Worm (Caenorhabditis elegans) whole organism, early embryonic: Measurements from ENCODE around the gene math-21.
"Not testable (repeated sequence)": the region's sequence is repeated elsewhere in the genome, so short reads cannot be mapped to it uniquely, and the experiment has no call there.

Experiments
- B0310.2 ChIP-seq: sonication (generic microtip); optimal IDR thresholded peaks from 2 replicates; lab custom pipeline; 2016; ENCODE audit warnings: mild to moderate bottlenecking, missing genetic modification characterization, missing compliant biosample characterization
- F13C5.2 ChIP-seq: sonication (generic microtip); optimal IDR thresholded peaks from 2 replicates; lab custom pipeline; 2017; ENCODE audit warnings: mild to moderate bottlenecking, missing genetic modification characterization, inconsistent platforms, missing compliant biosample characterization
- aly-1 ChIP-seq: sonication (generic microtip); optimal IDR thresholded peaks from 2 replicates; lab custom pipeline; 2016; ENCODE audit warnings: missing genetic modification characterization, missing compliant biosample characterization
- ama-1 ChIP-seq: fragments of 150-350 bp; optimal IDR thresholded peaks from 2 replicates; lab custom pipeline; 2014
- ceh-13 ChIP-seq: fragments of 200-800 bp; sonication (Bioruptor generic); optimal IDR thresholded peaks from 2 replicates; lab custom pipeline; 2018; ENCODE audit warnings: mild to moderate bottlenecking, missing genetic modification characterization, missing compliant biosample characterization
- ceh-36 ChIP-seq: sonication (generic microtip); optimal IDR thresholded peaks from 2 replicates; lab custom pipeline; 2016; ENCODE audit warnings: missing genetic modification characterization, inconsistent platforms, missing compliant biosample characterization
- ets-7 ChIP-seq: sonication (generic microtip); optimal IDR thresholded peaks from 2 replicates; lab custom pipeline; 2016; ENCODE audit warnings: missing genotype, missing genetic modification characterization, missing compliant biosample characterization
- flt-1 ChIP-seq: fragments of 200-800 bp; sonication (Bioruptor generic); IDR thresholded peaks from 2 replicates; pipeline ENCODE4 v1.3.6; 2022; ENCODE audit warnings: missing genetic modification characterization, missing compliant biosample characterization
- hmbx-1 ChIP-seq: sonication (generic microtip); optimal IDR thresholded peaks from 2 replicates; lab custom pipeline; 2016; ENCODE audit warnings: mild to moderate bottlenecking, missing genetic modification characterization, missing compliant biosample characterization
- hmg-4 ChIP-seq: fragments of 200-800 bp; sonication (Bioruptor generic); optimal IDR thresholded peaks from 2 replicates; lab custom pipeline; 2018; ENCODE audit warnings: mild to moderate bottlenecking, missing genetic modification characterization, missing compliant biosample characterization
- hnd-1 ChIP-seq: sonication (generic microtip); optimal IDR thresholded peaks from 2 replicates; lab custom pipeline; 2016; ENCODE audit warnings: missing genetic modification characterization, missing compliant biosample characterization
- pes-1 ChIP-seq: fragments of 200-800 bp; sonication (Bioruptor generic); IDR thresholded peaks from 2 replicates; pipeline ENCODE4 v1.3.6; 2022; ENCODE audit warnings: missing genetic modification reagents, missing genetic modification characterization, missing compliant biosample characterization
- scrt-1 ChIP-seq: fragments of 200-800 bp; sonication (Bioruptor generic); IDR thresholded peaks from 2 replicates; pipeline ENCODE4 v1.3.6; 2022; ENCODE audit warnings: missing genetic modification characterization, missing compliant biosample characterization
- sea-1 ChIP-seq: fragments of 200-800 bp; sonication (Bioruptor generic); conservative IDR thresholded peaks from 2 replicates; pipeline ENCODE4 v1.3.6; 2022; ENCODE audit warnings: missing genetic modification characterization, missing compliant biosample characterization
- tbx-11 ChIP-seq: fragments of 200-800 bp; sonication (Bioruptor generic); IDR thresholded peaks from 2 replicates; pipeline ENCODE4 v1.3.6; 2022; ENCODE audit warnings: missing genetic modification characterization, missing compliant biosample characterization
- tbx-37 ChIP-seq: fragments of 200-800 bp; sonication (Bioruptor generic); conservative IDR thresholded peaks from 2 replicates; pipeline ENCODE4 v1.3.6; 2022; ENCODE audit warnings: missing genetic modification reagents, missing genetic modification characterization, missing compliant biosample characterization
- tra-4 ChIP-seq: sonication (generic microtip); optimal IDR thresholded peaks from 2 replicates; lab custom pipeline; 2017; ENCODE audit warnings: missing genetic modification characterization, missing compliant biosample characterization

The math-21 gene

DNA sequence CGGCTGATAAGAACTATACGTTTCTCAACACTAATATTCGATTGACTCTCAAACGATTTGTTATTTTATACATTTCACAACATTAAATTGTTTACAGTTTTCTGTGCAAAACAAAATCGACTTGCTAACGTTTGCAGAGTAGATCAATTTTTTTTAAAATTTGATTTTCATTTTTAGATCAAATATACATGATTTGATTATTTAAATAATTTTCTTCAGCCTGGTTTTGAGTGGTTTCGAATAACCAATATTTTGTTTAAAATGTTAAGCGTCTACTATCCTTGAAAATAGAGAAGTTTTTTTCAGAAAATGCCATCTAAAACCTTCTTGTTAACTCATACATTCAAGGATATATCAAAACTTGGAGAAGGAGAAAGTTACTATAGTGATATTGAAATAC lies at the start of gene math-21:
math-21 (plus strand) TSS at position 301 of the 400 bp plus-strand sequence.
- TF ChIP-seq ets-7 (tag; lab: Kevin White, UChicago) = no peak
- TF ChIP-seq hnd-1 (tag; lab: Kevin White, UChicago) = no peak
- TF ChIP-seq aly-1 = no peak
- TF ChIP-seq ceh-36 (tag; lab: Kevin White, UChicago) = no peak
- no peak for TF ChIP-seq hmg-4 (GFP tag; lab: Kevin White, UChicago)

DNA sequence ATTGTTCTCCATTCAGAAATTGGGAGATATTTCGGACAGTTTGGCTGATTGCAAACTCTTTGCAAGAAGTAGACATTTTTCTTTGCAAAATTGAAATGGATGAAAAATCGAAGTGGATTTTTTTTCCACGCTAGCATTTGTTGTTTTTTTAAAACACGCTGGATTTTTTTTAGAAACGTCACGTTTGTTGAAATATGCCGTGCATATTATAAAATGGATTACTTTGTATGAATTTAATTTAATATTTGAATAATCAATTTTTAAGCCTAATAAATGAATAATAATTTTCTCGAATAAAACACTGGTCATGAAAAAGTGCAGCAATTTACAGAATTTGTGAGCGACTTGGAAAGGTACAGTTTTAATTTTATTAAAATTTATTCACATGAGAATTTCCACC lies 48.7 kb upstream of the math-21 start, which contains the start of gene ZK250.14:
ZK250.14 (minus strand) TSS at position 101 of the 400 bp plus-strand sequence.
- TF ChIP-seq ceh-36 (tag; lab: Kevin White, UChicago) = no peak
- no peak for TF ChIP-seq B0310.2 (tag; lab: Kevin White, UChicago)
- no peak for TF ChIP-seq aly-1
- TF ChIP-seq sea-1 (GFP tag; lab: Robert Waterston, UW) = no peak
- no peak for TF ChIP-seq tbx-37
- no peak for TF ChIP-seq scrt-1 (GFP tag; lab: Robert Waterston, UW)

DNA sequence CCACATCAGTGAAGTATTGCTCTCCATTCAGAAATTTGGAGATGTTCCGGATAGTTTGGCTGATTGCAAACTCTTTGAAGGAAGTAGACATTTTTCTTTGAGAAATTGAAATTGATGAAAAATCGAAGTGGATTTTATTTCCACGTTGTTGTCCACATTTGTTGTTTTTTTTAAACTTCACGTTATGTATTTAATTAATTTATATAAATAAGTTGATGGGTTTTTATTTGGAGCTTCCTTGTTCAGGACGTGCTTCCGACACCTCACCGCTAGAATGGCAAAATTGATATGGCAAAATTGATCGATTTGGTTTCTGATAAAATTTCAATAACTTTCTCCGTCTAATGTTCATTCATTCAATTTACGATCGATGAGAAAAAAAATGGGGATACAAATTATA lies 47.4 kb upstream of the math-21 start, which contains the start of gene math-48:
math-48 (minus strand) TSS at position 101 of the 400 bp plus-strand sequence.
- no peak for TF ChIP-seq aly-1
- no peak for TF ChIP-seq ceh-13 (GFP tag; lab: Kevin White, UChicago)
- no peak for TF ChIP-seq tbx-11 (GFP tag; lab: Robert Waterston, UW)
- no peak for TF ChIP-seq sea-1 (GFP tag; lab: Robert Waterston, UW)
- TF ChIP-seq flt-1 (GFP tag; lab: Robert Waterston, UW) = no peak
- no peak for TF ChIP-seq tra-4 (tag; lab: Kevin White, UChicago)
- no peak for TF ChIP-seq ets-7 (tag; lab: Kevin White, UChicago)

DNA sequence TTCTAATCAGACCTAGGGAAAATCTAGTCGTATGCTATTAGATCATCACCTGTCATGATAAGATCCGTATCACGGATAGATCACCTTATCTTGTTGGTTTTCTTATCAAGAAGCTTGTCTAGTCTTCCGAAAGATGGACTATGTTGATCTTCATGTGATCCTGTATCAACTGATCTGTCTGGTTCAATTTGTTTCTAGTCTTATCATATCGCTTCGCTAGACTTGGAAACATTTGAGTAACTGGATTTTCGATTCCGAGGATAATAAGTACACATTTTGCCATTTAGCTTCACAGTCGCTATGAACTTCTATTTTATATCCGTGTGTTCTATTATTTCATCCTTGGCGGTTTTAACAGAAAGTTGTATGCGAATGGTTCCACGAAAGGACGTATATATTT lies 45.4 kb upstream of the math-21 start, which contains the start of gene ZK250.2:
ZK250.2 (plus strand) TSS at position 301 of the 400 bp plus-strand sequence.
- not testable (repeated sequence) for TF ChIP-seq F13C5.2 (tag; lab: Kevin White, UChicago); ceh-36 (tag; lab: Kevin White, UChicago); tbx-37

DNA sequence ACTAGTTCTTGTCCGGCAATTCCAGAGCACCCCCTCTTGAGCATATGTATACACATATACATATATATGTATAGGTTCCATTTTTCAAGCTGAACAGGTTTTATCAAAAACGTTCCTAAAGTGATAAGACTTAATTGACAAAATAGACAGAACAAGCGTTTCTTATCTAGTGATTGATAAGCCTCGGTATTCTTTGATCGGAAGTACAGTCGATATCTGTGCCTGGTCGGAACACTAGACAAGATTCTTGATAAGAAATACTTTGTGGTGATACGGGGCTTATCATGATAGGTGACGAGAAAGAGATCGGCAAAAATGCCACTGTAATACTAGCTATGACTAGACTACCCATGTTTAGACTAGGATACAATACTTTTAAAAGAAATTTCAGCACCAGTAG lies 44.7 kb upstream of the math-21 start:
- TF ChIP-seq F13C5.2 (tag; lab: Kevin White, UChicago) (no peak), hmbx-1 (tag; lab: Kevin White, UChicago) (no peak), tbx-11 (GFP tag; lab: Robert Waterston, UW) (no peak), flt-1 (GFP tag; lab: Robert Waterston, UW) (no peak), tra-4 (tag; lab: Kevin White, UChicago) (no peak), B0310.2 (tag; lab: Kevin White, UChicago) (no peak), hnd-1 (tag; lab: Kevin White, UChicago) (no peak), ceh-36 (tag; lab: Kevin White, UChicago) (no peak), pes-1 (no peak)

DNA sequence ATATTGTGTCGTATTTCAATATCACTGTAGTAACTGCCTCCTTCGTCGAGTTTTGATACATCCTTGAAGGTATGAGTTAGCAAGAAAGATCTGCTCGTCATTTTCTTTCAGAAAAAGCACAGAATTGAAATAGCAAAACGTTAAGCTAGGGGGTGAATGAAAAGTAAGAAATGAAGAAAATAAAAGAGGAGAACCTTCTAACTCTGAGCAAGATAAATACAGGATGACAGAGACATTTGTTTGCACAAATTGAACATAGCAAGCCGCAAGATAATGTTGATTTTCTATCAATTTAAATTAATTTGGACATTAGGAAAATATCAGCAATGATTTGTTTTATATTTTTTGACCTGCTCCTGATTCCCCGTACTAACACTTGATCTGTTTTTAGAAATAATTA lies 38.3 kb upstream of the math-21 start, which contains the start of gene math-49:
math-49 (minus strand) TSS at position 101 of the 400 bp plus-strand sequence.
- TF ChIP-seq ceh-13 (GFP tag; lab: Kevin White, UChicago); scrt-1 (GFP tag; lab: Robert Waterston, UW); pes-1: not testable (repeated sequence)

DNA sequence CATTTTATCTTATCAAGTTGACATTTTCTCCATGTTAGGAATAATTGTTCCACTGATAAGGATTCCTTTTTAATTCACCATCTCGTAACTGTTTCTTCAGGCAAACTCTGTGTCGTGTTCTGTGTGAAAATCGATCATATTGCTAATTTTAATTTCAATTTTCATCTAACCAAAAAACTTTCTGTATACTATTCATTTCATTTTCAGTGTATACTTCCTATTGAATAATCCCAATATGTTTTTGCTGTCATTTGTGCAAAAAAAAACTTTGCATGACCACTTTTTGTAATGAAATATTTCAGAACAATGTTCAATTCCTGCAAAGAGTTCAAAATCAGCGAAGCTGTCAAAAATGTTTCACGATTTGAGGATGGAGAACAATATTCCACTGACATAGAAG lies 6.9 kb upstream of the math-21 start, which contains the start of gene Y16E11A.4:
Y16E11A.4 (plus strand) TSS at position 301 of the 400 bp plus-strand sequence.
- TF ChIP-seq B0310.2 (tag; lab: Kevin White, UChicago) = no peak
- TF ChIP-seq tbx-37 = no peak
- TF ChIP-seq flt-1 (GFP tag; lab: Robert Waterston, UW) = no peak
- TF ChIP-seq ets-7 (tag; lab: Kevin White, UChicago) = no peak
- no peak for TF ChIP-seq hmbx-1 (tag; lab: Kevin White, UChicago)
- TF ChIP-seq scrt-1 (GFP tag; lab: Robert Waterston, UW) = no peak
- TF ChIP-seq tra-4 (tag; lab: Kevin White, UChicago) = no peak
- no peak for TF ChIP-seq hnd-1 (tag; lab: Kevin White, UChicago)
- no peak for TF ChIP-seq sea-1 (GFP tag; lab: Robert Waterston, UW)

DNA sequence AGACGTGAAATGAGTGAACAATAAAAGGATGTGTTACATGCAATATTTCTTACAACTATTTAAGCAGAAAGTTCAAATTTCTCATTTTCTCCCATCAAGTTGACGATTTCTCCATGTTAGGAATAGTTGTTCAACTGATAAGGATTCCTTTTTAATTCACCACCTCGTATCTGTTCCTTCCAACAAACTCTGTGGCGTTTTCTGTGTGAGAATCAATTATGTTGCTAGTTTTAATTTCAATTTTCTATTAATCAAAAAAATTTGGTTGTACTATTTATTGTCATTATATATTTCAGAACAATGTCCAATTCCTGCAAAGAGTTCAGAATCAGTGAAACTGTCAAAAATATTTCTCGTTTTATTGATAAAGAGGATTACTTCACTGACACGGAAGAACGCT lies 4.8 kb upstream of the math-21 start, which contains the start of gene math-44:
math-44 (plus strand) TSS at position 301 of the 400 bp plus-strand sequence.
- TF ChIP-seq pes-1 = no peak
- no peak for TF ChIP-seq hmbx-1 (tag; lab: Kevin White, UChicago)
- no peak for TF ChIP-seq tbx-11 (GFP tag; lab: Robert Waterston, UW)
- TF ChIP-seq aly-1 = no peak
- TF ChIP-seq hnd-1 (tag; lab: Kevin White, UChicago) = no peak
- TF ChIP-seq ceh-36 (tag; lab: Kevin White, UChicago) = no peak
- no peak for TF ChIP-seq B0310.2 (tag; lab: Kevin White, UChicago)
- TF ChIP-seq scrt-1 (GFP tag; lab: Robert Waterston, UW) = no peak
- TF ChIP-seq tbx-37 = no peak
- TF ChIP-seq sea-1 (GFP tag; lab: Robert Waterston, UW) = no peak
- no peak for TF ChIP-seq hmg-4 (GFP tag; lab: Kevin White, UChicago)
- no peak for TF ChIP-seq ets-7 (tag; lab: Kevin White, UChicago)
- TF ChIP-seq flt-1 (GFP tag; lab: Robert Waterston, UW) = no peak
- no peak for TF ChIP-seq ama-1 (lab: Kevin White, UChicago)
- TF ChIP-seq ceh-13 (GFP tag; lab: Kevin White, UChicago) = no peak
- no peak for TF ChIP-seq tra-4 (tag; lab: Kevin White, UChicago)
- no peak for TF ChIP-seq F13C5.2 (tag; lab: Kevin White, UChicago)
